Fruit fly (Drosophila melanogaster) whole organism, embryonic: ENCODE results near the gene Prosalpha6.
A peak's percentile ranks its signal among the peaks of the same experiment; 100 is the strongest.

Source experiments
- ATbp ChIP-seq: fragments of 200-800 bp; sonication (Bioruptor generic); optimal IDR thresholded peaks from 2 replicates; lab custom pipeline; 2017; ENCODE audit warnings: missing biosample characterization, mild to moderate bottlenecking, missing genetic modification characterization, missing genetic modification reagents
- Adf1 ChIP-seq: fragments of 200-800 bp; sonication (Bioruptor generic); IDR thresholded peaks from 2 replicates; pipeline ENCODE4 v1.3.6; 2022; ENCODE audit warnings: missing biosample characterization, missing genetic modification characterization
- Aef1 ChIP-seq: fragments of 200-800 bp; sonication (Bioruptor generic); IDR thresholded peaks from 3 replicates; pipeline ENCODE4 v1.3.6; 2022; ENCODE audit warnings: missing biosample characterization, missing genetic modification characterization
- CG10462 ChIP-seq: fragments of 200-800 bp; sonication (Bioruptor generic); optimal IDR thresholded peaks from 2 replicates; lab custom pipeline; 2016; ENCODE audit warnings: missing biosample characterization, missing genetic modification characterization
- CG10543 ChIP-seq: fragments of 200-800 bp; sonication (Bioruptor generic); optimal IDR thresholded peaks from 3 replicates; lab custom pipeline; 2017; ENCODE audit warnings: missing biosample characterization, mild to moderate bottlenecking, missing genetic modification characterization, moderate library complexity
- CG11560 ChIP-seq: fragments of 200-800 bp; sonication (Bioruptor generic); IDR thresholded peaks from 3 replicates; pipeline ENCODE4 v1.3.6; 2022; ENCODE audit warnings: missing biosample characterization, missing genetic modification characterization
- CG12744 ChIP-seq: fragments of 200-800 bp; sonication (Bioruptor generic); optimal IDR thresholded peaks from 2 replicates; lab custom pipeline; 2016; ENCODE audit warnings: missing biosample characterization, missing genetic modification characterization
- CG1603 ChIP-seq: fragments of 200-800 bp; sonication (Bioruptor generic); optimal IDR thresholded peaks from 2 replicates; lab custom pipeline; 2019; ENCODE audit warnings: missing biosample characterization, mild to moderate bottlenecking, missing genetic modification characterization, moderate library complexity
- CG16779 ChIP-seq: fragments of 200-800 bp; sonication (Bioruptor generic); IDR thresholded peaks from 2 replicates; pipeline ENCODE4 v1.3.6; 2022; ENCODE audit warnings: missing biosample characterization, missing genetic modification characterization
- CG2875 ChIP-seq: fragments of 200-800 bp; sonication (Bioruptor generic); optimal IDR thresholded peaks from 2 replicates; lab custom pipeline; 2017; ENCODE audit warnings: missing biosample characterization, mild to moderate bottlenecking, missing genetic modification characterization, missing genetic modification reagents
- CG3995 ChIP-seq: fragments of 200-800 bp; sonication (Bioruptor generic); optimal IDR thresholded peaks from 3 replicates; lab custom pipeline; 2016; ENCODE audit warnings: missing biosample characterization, missing genetic modification characterization
- CG43689 ChIP-seq: fragments of 200-800 bp; sonication (Bioruptor generic); IDR thresholded peaks from 2 replicates; pipeline ENCODE4 v1.3.6; 2022; ENCODE audit warnings: missing biosample characterization, missing genetic modification characterization
- CG4424 ChIP-seq: fragments of 200-800 bp; sonication (Bioruptor generic); optimal IDR thresholded peaks from 3 replicates; lab custom pipeline; 2016; ENCODE audit warnings: missing biosample characterization, missing genetic modification characterization
- CG4617 ChIP-seq: fragments of 200-800 bp; sonication (Bioruptor generic); optimal IDR thresholded peaks from 3 replicates; lab custom pipeline; 2016; ENCODE audit warnings: missing biosample characterization, missing genetic modification characterization, borderline replicate concordance
- CG5180 ChIP-seq: fragments of 200-800 bp; sonication (Bioruptor generic); optimal IDR thresholded peaks from 3 replicates; lab custom pipeline; 2017; ENCODE audit warnings: missing biosample characterization, missing genetic modification characterization, mild to moderate bottlenecking, moderate library complexity, missing genetic modification reagents
- CG8281 ChIP-seq: fragments of 200-800 bp; sonication (Bioruptor generic); optimal IDR thresholded peaks from 2 replicates; lab custom pipeline; 2018; ENCODE audit warnings: missing biosample characterization, mild to moderate bottlenecking, missing genetic modification characterization, moderate library complexity
- CG9215 ChIP-seq: fragments of 200-800 bp; sonication (Bioruptor generic); IDR thresholded peaks from 2 replicates; pipeline ENCODE4 v1.3.6; 2022; ENCODE audit warnings: missing biosample characterization, missing genetic modification characterization
- CoRest ChIP-seq: fragments of 200-800 bp; sonication (Bioruptor generic); optimal IDR thresholded peaks from 3 replicates; lab custom pipeline; 2018; ENCODE audit warnings: missing biosample characterization, mild to moderate bottlenecking, missing genetic modification characterization, moderate library complexity
- Dip3 ChIP-seq: fragments of 200-800 bp; sonication (Bioruptor generic); optimal IDR thresholded peaks from 3 replicates; lab custom pipeline; 2016; ENCODE audit warnings: missing biosample characterization, missing genetic modification characterization
- Dll ChIP-seq: fragments of 200-800 bp; sonication (Bioruptor generic); IDR thresholded peaks from 4 replicates; pipeline ENCODE4 v1.3.6; 2022; ENCODE audit warnings: missing biosample characterization, missing genetic modification characterization; ENCODE audit not compliant: partially characterized antibody
- E2f2 ChIP-seq: fragments of 200-800 bp; sonication (Bioruptor generic); IDR thresholded peaks from 2 replicates; pipeline ENCODE4 v1.3.6; 2022; ENCODE audit warnings: missing biosample characterization, missing genetic modification characterization
- Fer3 ChIP-seq: fragments of 200-800 bp; sonication (Bioruptor generic); optimal IDR thresholded peaks from 2 replicates; lab custom pipeline; 2018; ENCODE audit warnings: missing biosample characterization, mild to moderate bottlenecking, missing genetic modification characterization, moderate library complexity
- Gug ChIP-seq: fragments of 200-800 bp; sonication (Bioruptor generic); IDR thresholded peaks from 4 replicates; pipeline ENCODE4 v1.3.6; 2022; ENCODE audit warnings: missing biosample characterization, missing genetic modification characterization
- Hsf ChIP-seq: fragments of 200-800 bp; sonication (Bioruptor generic); optimal IDR thresholded peaks from 3 replicates; lab custom pipeline; 2016; ENCODE audit warnings: missing biosample characterization, missing genetic modification characterization
- MBD-R2 ChIP-seq: fragments of 200-800 bp; sonication (Bioruptor generic); IDR thresholded peaks from 2 replicates; pipeline ENCODE4 v1.3.6; 2022; ENCODE audit warnings: missing biosample characterization, missing genetic modification characterization
- Mad ChIP-seq: fragments of 200-800 bp; sonication (Bioruptor generic); optimal IDR thresholded peaks from 2 replicates; lab custom pipeline; 2016; ENCODE audit warnings: missing biosample characterization, missing genetic modification characterization
- Meics ChIP-seq: fragments of 200-800 bp; sonication (Bioruptor generic); optimal IDR thresholded peaks from 2 replicates; lab custom pipeline; 2017; ENCODE audit warnings: missing biosample characterization, mild to moderate bottlenecking, missing genetic modification characterization
- Mes4 ChIP-seq: fragments of 200-800 bp; sonication (Bioruptor generic); optimal IDR thresholded peaks from 2 replicates; lab custom pipeline; 2016; ENCODE audit warnings: missing biosample characterization, missing genetic modification characterization
- Sox100B ChIP-seq: fragments of 200-800 bp; sonication (Bioruptor generic); optimal IDR thresholded peaks from 3 replicates; lab custom pipeline; 2018; ENCODE audit warnings: missing biosample characterization, mild to moderate bottlenecking, missing genetic modification characterization
- Sox102F ChIP-seq: fragments of 200-800 bp; sonication (Bioruptor generic); optimal IDR thresholded peaks from 2 replicates; lab custom pipeline; 2018; ENCODE audit warnings: missing biosample characterization, mild to moderate bottlenecking, missing genetic modification characterization, moderate library complexity
- Sry-δ ChIP-seq: fragments of 200-800 bp; sonication (Bioruptor generic); optimal IDR thresholded peaks from 2 replicates; lab custom pipeline; 2016; ENCODE audit warnings: missing biosample characterization, missing genetic modification characterization
- Stat92E ChIP-seq, 3 experiments: fragments of >200 bp in 2 of 3; fragments of 200-800 bp in 1 of 3; sonication (Bioruptor generic) in 1 of 3; optimal IDR thresholded peaks; 2 replicates each; lab custom pipeline; 2017 to 2019; ENCODE audit warnings: missing biosample characterization in 3 of 3, missing genetic modification characterization in 3 of 3, mild to moderate bottlenecking in 1 of 3, moderate library complexity in 1 of 3
- YL-1 ChIP-seq: fragments of 200-800 bp; sonication (Bioruptor generic); optimal IDR thresholded peaks from 3 replicates; lab custom pipeline; 2017; ENCODE audit warnings: missing biosample characterization, mild to moderate bottlenecking, missing genetic modification characterization
- amos ChIP-seq: fragments of 200-800 bp; sonication (Bioruptor generic); IDR thresholded peaks from 2 replicates; pipeline ENCODE4 v1.3.6; 2022; ENCODE audit warnings: missing biosample characterization, missing genetic modification characterization; ENCODE audit not compliant: partially characterized antibody
- bigmax ChIP-seq: fragments of 200-800 bp; sonication (Bioruptor generic); optimal IDR thresholded peaks from 2 replicates; lab custom pipeline; 2018; ENCODE audit warnings: missing biosample characterization, mild to moderate bottlenecking, missing genetic modification characterization
- bowl ChIP-seq: fragments of 200-800 bp; sonication (Bioruptor generic); IDR thresholded peaks from 2 replicates; pipeline ENCODE4 v1.3.6; 2022; ENCODE audit warnings: missing biosample characterization, missing genetic modification characterization
- cg ChIP-seq: fragments of 200-800 bp; sonication (Bioruptor generic); optimal IDR thresholded peaks from 3 replicates; lab custom pipeline; 2019; ENCODE audit warnings: missing biosample characterization, mild to moderate bottlenecking, missing genetic modification characterization, moderate library complexity
- corto ChIP-seq: fragments of 200-800 bp; sonication (Bioruptor generic); optimal IDR thresholded peaks from 2 replicates; lab custom pipeline; 2016; ENCODE audit warnings: missing biosample characterization, mild to moderate bottlenecking, missing genetic modification characterization, moderate library complexity
- crol ChIP-seq: fragments of 200-800 bp; sonication (Bioruptor generic); IDR thresholded peaks from 2 replicates; pipeline ENCODE4 v1.3.6; 2022; ENCODE audit warnings: missing biosample characterization, missing genetic modification characterization
- dmrt11E ChIP-seq: fragments of 200-800 bp; sonication (Bioruptor generic); optimal IDR thresholded peaks from 3 replicates; lab custom pipeline; 2018; ENCODE audit warnings: missing biosample characterization, mild to moderate bottlenecking, missing genetic modification characterization, moderate library complexity
- ftz-f1 ChIP-seq: fragments of 200-800 bp; sonication (Bioruptor generic); optimal IDR thresholded peaks from 2 replicates; lab custom pipeline; 2016; ENCODE audit warnings: missing biosample characterization, missing genetic modification characterization
- fu2 ChIP-seq: fragments of 200-800 bp; sonication (Bioruptor generic); optimal IDR thresholded peaks from 2 replicates; lab custom pipeline; 2016; ENCODE audit warnings: missing biosample characterization, missing genetic modification characterization
- ham ChIP-seq: fragments of 200-800 bp; sonication (Bioruptor generic); IDR thresholded peaks from 2 replicates; pipeline ENCODE4 v1.3.6; 2022; ENCODE audit warnings: missing biosample characterization, missing genetic modification characterization
- ken ChIP-seq: fragments of 200-800 bp; sonication (Bioruptor generic); IDR thresholded peaks from 3 replicates; pipeline ENCODE4 v1.3.6; 2022; ENCODE audit warnings: missing biosample characterization, missing genetic modification characterization
- nau ChIP-seq: fragments of 200-800 bp; sonication (Bioruptor generic); optimal IDR thresholded peaks from 3 replicates; lab custom pipeline; 2017; ENCODE audit warnings: missing biosample characterization, mild to moderate bottlenecking, missing genetic modification characterization, missing genetic modification reagents
- pros ChIP-seq: fragments of 200-800 bp; sonication (Bioruptor generic); optimal IDR thresholded peaks from 3 replicates; lab custom pipeline; 2019; ENCODE audit warnings: missing biosample characterization, mild to moderate bottlenecking, missing genetic modification characterization, moderate library complexity
- run ChIP-seq: fragments of 200-800 bp; sonication (Bioruptor generic); optimal IDR thresholded peaks from 3 replicates; lab custom pipeline; 2018; ENCODE audit warnings: missing biosample characterization, mild to moderate bottlenecking, missing genetic modification characterization
- sna ChIP-seq: fragments of 200-800 bp; sonication (Bioruptor generic); IDR thresholded peaks from 2 replicates; pipeline ENCODE4 v1.3.6; 2022; ENCODE audit warnings: missing biosample characterization, missing genetic modification characterization; ENCODE audit not compliant: partially characterized antibody
- tio ChIP-seq: fragments of 200-800 bp; sonication (Bioruptor generic); optimal IDR thresholded peaks from 2 replicates; lab custom pipeline; 2017; ENCODE audit warnings: missing biosample characterization, missing genetic modification characterization, inconsistent platforms
- trem ChIP-seq: fragments of 200-800 bp; optimal IDR thresholded peaks from 3 replicates; lab custom pipeline; 2019; ENCODE audit warnings: missing biosample characterization, mild to moderate bottlenecking, missing genetic modification characterization, moderate library complexity

Gene Prosalpha6

DNA sequence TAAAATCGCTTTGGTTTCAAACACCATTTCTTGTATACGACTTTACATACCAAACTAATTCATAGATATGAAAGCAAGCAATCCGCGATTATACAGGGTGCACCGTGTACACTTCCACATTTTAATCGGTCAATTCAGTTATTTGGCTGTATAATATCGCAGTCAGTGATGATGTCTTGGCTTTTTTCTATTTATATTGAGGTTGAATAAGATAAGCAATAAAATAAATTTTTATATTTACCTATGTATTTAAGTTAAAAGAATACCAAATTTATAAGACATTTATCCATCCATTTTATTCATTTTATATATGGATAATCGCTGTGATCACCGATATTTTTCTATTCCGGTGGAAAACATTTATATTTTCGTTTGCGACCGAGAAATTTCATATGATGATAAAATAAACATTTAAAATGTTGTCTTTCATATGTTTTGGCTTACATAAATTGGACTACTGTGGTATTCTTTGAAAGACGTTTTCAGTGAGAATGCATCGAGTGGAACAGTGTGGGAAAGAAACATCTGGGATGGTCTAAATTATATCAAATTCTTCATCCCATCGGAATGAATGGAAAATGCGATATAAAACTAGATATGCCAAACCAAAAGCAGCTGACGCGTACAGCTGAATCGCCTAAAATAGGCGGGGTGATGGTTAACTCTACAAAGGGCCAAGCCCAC is 5.7 kb downstream of the Prosalpha6 start, which contains the start of gene CG5708 (continued):
- peak; percentile 6 for TF ChIP-seq CG4424 (GFP tag; lab: Kevin White, UChicago)
- TF ChIP-seq CG9215 (GFP tag; lab: Robert Waterston, UW), result no peak
- peak; percentile 86 for TF ChIP-seq CG1603
- TF ChIP-seq CG2875, result no peak
- no peak for TF ChIP-seq Meics (GFP tag; lab: Kevin White, UChicago)
- TF ChIP-seq dmrt11E (tag; lab: Kevin White, UChicago), result no peak
- no peak for TF ChIP-seq Gug (GFP tag; lab: Robert Waterston, UW)
- TF ChIP-seq MBD-R2, result peak; percentile 58
- TF ChIP-seq ken (GFP tag; lab: Robert Waterston, UW), result no peak; the same call in 2 of the 3 replicates
- TF ChIP-seq CG10543 (GFP tag; lab: Kevin White, UChicago), result no peak
- no peak for TF ChIP-seq Aef1
- TF ChIP-seq CG11560 (tag; lab: Robert Waterston, UW), result no peak
- TF ChIP-seq corto (GFP tag; lab: Kevin White, UChicago), result no peak
- TF ChIP-seq CG8281 (tag; lab: Kevin White, UChicago), result no peak
- TF ChIP-seq CoRest (tag; lab: Kevin White, UChicago), result peak; percentile 35
- no peak for TF ChIP-seq Dip3 (GFP tag; lab: Kevin White, UChicago)
- peak; percentile 24 for TF ChIP-seq Sox100B
- no peak for TF ChIP-seq CG12744 (GFP tag; lab: Kevin White, UChicago)
- no peak for TF ChIP-seq crol (GFP tag; lab: Robert Waterston, UW)
- no peak for TF ChIP-seq Fer3 (tag; lab: Kevin White, UChicago)
- peak; percentile 52 for TF ChIP-seq CG3995 (GFP tag; lab: Kevin White, UChicago)
- TF ChIP-seq Hsf (GFP tag; lab: Kevin White, UChicago), result peak; percentile 1
- peak; percentile 36 for TF ChIP-seq Sry-δ (GFP tag; lab: Kevin White, UChicago)
- no peak for TF ChIP-seq run (tag; lab: Kevin White, UChicago)
- no peak for TF ChIP-seq Adf1 (GFP tag; lab: Robert Waterston, UW)
- TF ChIP-seq pros (GFP tag; lab: Kevin White, UChicago), result no peak
- TF ChIP-seq sna, result no peak
- peak; percentile 40; the same call in 1 of the 4 replicates for TF ChIP-seq Dll (GFP tag; lab: Robert Waterston, UW)
- no peak for TF ChIP-seq Sox102F (GFP tag; lab: Kevin White, UChicago)
- no peak for TF ChIP-seq trem (tag; lab: Kevin White, UChicago)
- no peak for TF ChIP-seq bigmax (GFP tag; lab: Kevin White, UChicago)
- TF ChIP-seq CG43689 (GFP tag; lab: Robert Waterston, UW), result no peak
- no peak for TF ChIP-seq CG5180
- no peak for TF ChIP-seq fu2 (GFP tag; lab: Kevin White, UChicago)
- TF ChIP-seq bowl, result no peak
- no peak for TF ChIP-seq ftz-f1 (GFP tag; lab: Kevin White, UChicago)
- TF ChIP-seq CG4617 (GFP tag; lab: Kevin White, UChicago), result peak; percentile 73
- TF ChIP-seq tio (GFP tag; lab: Kevin White, UChicago), result no peak
- TF ChIP-seq amos (GFP tag; lab: Robert Waterston, UW), result peak; percentile 68; the same call in 1 of the 2 replicates
- TF ChIP-seq E2f2 (GFP tag; lab: Robert Waterston, UW), result no peak
- peak in 1 of 3 experiments; percentile 17 for TF ChIP-seq Stat92E (GFP tag; optimal IDR thresholded peaks at IDR 0.05; lab: Kevin White, UChicago)
- TF ChIP-seq ATbp (GFP tag; lab: Kevin White, UChicago), result no peak
- TF ChIP-seq Mad, result no peak
- TF ChIP-seq CG10462, result no peak
- no peak for TF ChIP-seq ham (GFP tag; lab: Robert Waterston, UW)
- TF ChIP-seq CG16779, result no peak
- TF ChIP-seq nau (GFP tag; lab: Kevin White, UChicago), result no peak
- TF ChIP-seq YL-1 (GFP tag; lab: Kevin White, UChicago), result no peak
- no peak for TF ChIP-seq Mes4 (GFP tag; lab: Kevin White, UChicago)
- TF ChIP-seq cg (GFP tag; lab: Kevin White, UChicago), result no peak
